Fruit fly (Drosophila melanogaster) whole organism, prepupa: ENCODE data around the gene scrib.

Experiments
- Blimp-1 ChIP-seq: fragments of 200-800 bp; sonication (Bioruptor generic); optimal IDR thresholded peaks from 3 replicates; lab custom pipeline; 2017; ENCODE audit warnings: missing biosample characterization, missing genetic modification characterization, mild to moderate bottlenecking, moderate library complexity, missing genetic modification reagents
- CG10631 ChIP-seq: fragments of 200-800 bp; sonication (Bioruptor generic); optimal IDR thresholded peaks from 2 replicates; lab custom pipeline; 2016; ENCODE audit warnings: missing biosample characterization, missing genetic modification characterization
- CG10669 ChIP-seq: fragments of 200-800 bp; sonication (Bioruptor generic); optimal IDR thresholded peaks from 3 replicates; lab custom pipeline; 2018; ENCODE audit warnings: missing biosample characterization, mild to moderate bottlenecking, missing genetic modification characterization, moderate library complexity
- CG11294 ChIP-seq: fragments of 200-800 bp; sonication (Bioruptor generic); IDR thresholded peaks from 2 replicates; pipeline ENCODE4 v1.3.6; 2022; ENCODE audit warnings: missing biosample characterization, missing genetic modification characterization
- CG11762 ChIP-seq: fragments of 200-800 bp; sonication (Bioruptor generic); optimal IDR thresholded peaks from 3 replicates; lab custom pipeline; 2016; ENCODE audit warnings: missing biosample characterization, missing genetic modification characterization; ENCODE audit not compliant: insufficient read depth
- CG11902 ChIP-seq: fragments of 200-800 bp; sonication (Bioruptor generic); optimal IDR thresholded peaks from 3 replicates; lab custom pipeline; 2016; ENCODE audit warnings: missing biosample characterization, missing genetic modification characterization
- CG15336 ChIP-seq: fragments of 200-800 bp; sonication (Bioruptor generic); IDR thresholded peaks from 2 replicates; pipeline ENCODE4 v1.3.6; 2022; ENCODE audit warnings: missing biosample characterization, missing genetic modification characterization
- CG1621 ChIP-seq: fragments of 200-800 bp; sonication (Bioruptor generic); optimal IDR thresholded peaks from 3 replicates; lab custom pipeline; 2018; ENCODE audit warnings: missing biosample characterization, mild to moderate bottlenecking, missing genetic modification characterization
- CG16779 ChIP-seq: fragments of 200-800 bp; sonication (Bioruptor generic); optimal IDR thresholded peaks from 3 replicates; lab custom pipeline; 2017; ENCODE audit warnings: missing biosample characterization, mild to moderate bottlenecking, missing genetic modification characterization
- CG3032 ChIP-seq: fragments of 200-800 bp; optimal IDR thresholded peaks from 2 replicates; lab custom pipeline; 2019; ENCODE audit warnings: missing biosample characterization, mild to moderate bottlenecking, missing genetic modification characterization, moderate library complexity
- CG34406 ChIP-seq: fragments of 200-800 bp; sonication (Bioruptor generic); optimal IDR thresholded peaks from 3 replicates; lab custom pipeline; 2016; ENCODE audit warnings: missing biosample characterization, missing genetic modification characterization
- CG3919 ChIP-seq: fragments of 200-800 bp; sonication (Bioruptor generic); optimal IDR thresholded peaks from 3 replicates; lab custom pipeline; 2016; ENCODE audit warnings: missing biosample characterization, missing genetic modification characterization
- CG4318 ChIP-seq: fragments of 200-800 bp; sonication (Bioruptor generic); optimal IDR thresholded peaks from 3 replicates; lab custom pipeline; 2017; ENCODE audit warnings: missing biosample characterization, mild to moderate bottlenecking, missing genetic modification characterization
- CG6276 ChIP-seq: fragments of 200-800 bp; sonication (Bioruptor generic); optimal IDR thresholded peaks from 2 replicates; lab custom pipeline; 2017; ENCODE audit warnings: missing biosample characterization, mild to moderate bottlenecking, missing genetic modification characterization
- CG6792 ChIP-seq: fragments of 200-800 bp; sonication (Bioruptor generic); optimal IDR thresholded peaks from 3 replicates; lab custom pipeline; 2016; ENCODE audit warnings: missing biosample characterization, missing genetic modification characterization
- CG6808 ChIP-seq: fragments of 200-800 bp; sonication (Bioruptor generic); optimal IDR thresholded peaks from 3 replicates; lab custom pipeline; 2017; ENCODE audit warnings: missing biosample characterization, missing genetic modification characterization, mild to moderate bottlenecking, moderate library complexity, missing genetic modification reagents
- CG6854 ChIP-seq: fragments of 200-800 bp; sonication (Bioruptor generic); optimal IDR thresholded peaks from 2 replicates; lab custom pipeline; 2017; ENCODE audit warnings: missing biosample characterization, mild to moderate bottlenecking, missing genetic modification characterization
- CG8119 ChIP-seq: fragments of 200-800 bp; sonication (Bioruptor generic); IDR thresholded peaks from 3 replicates; pipeline ENCODE4 v1.3.6; 2022; ENCODE audit warnings: missing biosample characterization, missing genetic modification characterization
- CG8319 ChIP-seq: fragments of 200-800 bp; sonication (Bioruptor generic); optimal IDR thresholded peaks from 3 replicates; lab custom pipeline; 2016; ENCODE audit warnings: missing biosample characterization, missing genetic modification characterization
- CG8632 ChIP-seq: fragments of 200-800 bp; sonication (Bioruptor generic); optimal IDR thresholded peaks from 3 replicates; lab custom pipeline; 2016; ENCODE audit warnings: missing biosample characterization, missing genetic modification characterization
- CG9139 ChIP-seq: fragments of 200-800 bp; sonication (Bioruptor generic); optimal IDR thresholded peaks from 3 replicates; lab custom pipeline; 2017; ENCODE audit warnings: missing biosample characterization, mild to moderate bottlenecking, missing genetic modification characterization
- Eip75B ChIP-seq: fragments of 200-800 bp; sonication (Bioruptor generic); optimal IDR thresholded peaks from 3 replicates; lab custom pipeline; 2016; ENCODE audit warnings: missing biosample characterization, missing genetic modification characterization
- Eip78C ChIP-seq: fragments of 200-800 bp; sonication (Bioruptor generic); peaks from one replicate; lab custom pipeline; 2016; ENCODE audit warnings: missing biosample characterization, missing genetic modification characterization
- Ets21C ChIP-seq: fragments of 200-800 bp; sonication (Bioruptor generic); optimal IDR thresholded peaks from 3 replicates; lab custom pipeline; 2016; ENCODE audit warnings: missing biosample characterization, missing genetic modification characterization
- Ets96B ChIP-seq: fragments of 200-800 bp; optimal IDR thresholded peaks from 2 replicates; lab custom pipeline; 2019; ENCODE audit warnings: missing biosample characterization, mild to moderate bottlenecking, missing genetic modification characterization, moderate library complexity
- Gug ChIP-seq: fragments of 200-800 bp; sonication (Bioruptor generic); IDR thresholded peaks from 2 replicates; pipeline ENCODE4 v1.3.6; 2022; ENCODE audit warnings: missing biosample characterization, missing genetic modification characterization
- Hr38 ChIP-seq: sonication (Bioruptor generic); optimal IDR thresholded peaks from 2 replicates; lab custom pipeline; 2016; ENCODE audit warnings: missing biosample characterization, missing genetic modification characterization
- Hr39 ChIP-seq: fragments of 200-800 bp; sonication (Bioruptor generic); optimal IDR thresholded peaks from 2 replicates; lab custom pipeline; 2016; ENCODE audit warnings: missing biosample characterization, missing genetic modification characterization
- Hr4 ChIP-seq: fragments of 200-800 bp; sonication (Bioruptor generic); optimal IDR thresholded peaks from 3 replicates; lab custom pipeline; 2016; ENCODE audit warnings: missing biosample characterization, missing genetic modification characterization
- Lpt ChIP-seq: fragments of 200-800 bp; sonication (Bioruptor generic); optimal IDR thresholded peaks from 3 replicates; lab custom pipeline; 2016; ENCODE audit warnings: missing biosample characterization, missing genetic modification characterization
- Met ChIP-seq: fragments of 200-800 bp; sonication (Bioruptor generic); optimal IDR thresholded peaks from 3 replicates; lab custom pipeline; 2016; ENCODE audit warnings: missing biosample characterization, missing genetic modification characterization
- OdsH ChIP-seq: fragments of 200-800 bp; sonication (Bioruptor generic); optimal IDR thresholded peaks from 3 replicates; lab custom pipeline; 2016; ENCODE audit warnings: missing biosample characterization, missing genetic modification characterization
- Smox ChIP-seq: fragments of 200-800 bp; sonication (Bioruptor generic); optimal IDR thresholded peaks from 3 replicates; lab custom pipeline; 2016; ENCODE audit warnings: missing biosample characterization, missing genetic modification characterization
- Sox102F ChIP-seq: fragments of 200-800 bp; sonication (Bioruptor generic); optimal IDR thresholded peaks from 2 replicates; lab custom pipeline; 2016; ENCODE audit warnings: missing biosample characterization, mild to moderate bottlenecking, missing genetic modification characterization
- Sox14 ChIP-seq: fragments of 200-800 bp; sonication (Bioruptor generic); optimal IDR thresholded peaks from 3 replicates; lab custom pipeline; 2016; ENCODE audit warnings: missing biosample characterization, missing genetic modification characterization
- Sox15 ChIP-seq: fragments of 200-800 bp; sonication (Bioruptor generic); optimal IDR thresholded peaks from 3 replicates; lab custom pipeline; 2016; ENCODE audit warnings: missing biosample characterization, missing genetic modification characterization
- achi ChIP-seq: fragments of 200-800 bp; sonication (Bioruptor generic); optimal IDR thresholded peaks from 3 replicates; lab custom pipeline; 2016; ENCODE audit warnings: missing biosample characterization, missing genetic modification characterization
- acj6 ChIP-seq: fragments of 200-800 bp; sonication (Bioruptor generic); optimal IDR thresholded peaks from 3 replicates; lab custom pipeline; 2016; ENCODE audit warnings: missing biosample characterization, missing genetic modification characterization
- cyc ChIP-seq: fragments of 200-800 bp; sonication (Bioruptor generic); optimal IDR thresholded peaks from 3 replicates; lab custom pipeline; 2016; ENCODE audit warnings: missing biosample characterization, missing genetic modification characterization
- dsx ChIP-seq: fragments of 200-800 bp; optimal IDR thresholded peaks from 3 replicates; lab custom pipeline; 2019; ENCODE audit warnings: missing biosample characterization, mild to moderate bottlenecking, missing genetic modification characterization, moderate library complexity; ENCODE audit not compliant: poor library complexity, severe bottlenecking
- eg ChIP-seq: fragments of 200-800 bp; sonication (Bioruptor generic); IDR thresholded peaks from 3 replicates; pipeline ENCODE4 v1.3.6; 2022; ENCODE audit warnings: missing biosample characterization, missing genetic modification characterization
- esn ChIP-seq: fragments of 200-800 bp; sonication (Bioruptor generic); optimal IDR thresholded peaks from 2 replicates; lab custom pipeline; 2016; ENCODE audit warnings: missing biosample characterization, mild to moderate bottlenecking, missing genetic modification characterization, moderate library complexity
- fd59A ChIP-seq: fragments of 200-800 bp; sonication (Bioruptor generic); optimal IDR thresholded peaks from 2 replicates; lab custom pipeline; 2017; ENCODE audit warnings: missing biosample characterization, mild to moderate bottlenecking, missing genetic modification characterization, missing genetic modification reagents
- fd85E ChIP-seq: fragments of 200-800 bp; sonication (Bioruptor generic); optimal IDR thresholded peaks from 3 replicates; lab custom pipeline; 2016; ENCODE audit warnings: missing biosample characterization, missing genetic modification characterization
- fkh ChIP-seq: fragments of 200-800 bp; sonication (Bioruptor generic); optimal IDR thresholded peaks from 3 replicates; lab custom pipeline; 2017; ENCODE audit warnings: missing biosample characterization, mild to moderate bottlenecking, missing genetic modification characterization, moderate library complexity
- lz ChIP-seq: fragments of 200-800 bp; sonication (Bioruptor generic); optimal IDR thresholded peaks from 3 replicates; lab custom pipeline; 2016; ENCODE audit warnings: missing biosample characterization, missing genetic modification characterization
- net ChIP-seq: fragments of 200-800 bp; sonication (Bioruptor generic); optimal IDR thresholded peaks from 3 replicates; lab custom pipeline; 2016; ENCODE audit warnings: missing biosample characterization, missing genetic modification characterization
- spab ChIP-seq: fragments of 200-800 bp; sonication (Bioruptor generic); optimal IDR thresholded peaks from 2 replicates; lab custom pipeline; 2017; ENCODE audit warnings: missing biosample characterization, mild to moderate bottlenecking, missing genetic modification characterization, missing genetic modification reagents
- ss ChIP-seq, 2 experiments: fragments of 200-800 bp; sonication (Bioruptor generic); optimal IDR thresholded peaks; 2 replicates in 1 of 2; 3 replicates in 1 of 2; lab custom pipeline; 2017 to 2018; ENCODE audit warnings: mild to moderate bottlenecking in 2 of 2, missing biosample characterization in 2 of 2, missing genetic modification characterization in 2 of 2, moderate library complexity in 1 of 2
- topi ChIP-seq: fragments of 200-800 bp; sonication (Bioruptor generic); optimal IDR thresholded peaks from 3 replicates; lab custom pipeline; 2016; ENCODE audit warnings: missing biosample characterization, missing genetic modification characterization
- vri ChIP-seq: fragments of 200-800 bp; sonication (Bioruptor generic); optimal IDR thresholded peaks from 3 replicates; lab custom pipeline; 2016; ENCODE audit warnings: missing biosample characterization, mild to moderate bottlenecking, missing genetic modification characterization

scrib gene

dm6 chr3R:26534805-26535416 is 1.2 kb upstream of the scrib start, which contains the start of gene plum:
plum (minus strand) TSS chr3R:26535217.
- no peak for TF ChIP-seq topi
- TF ChIP-seq Eip78C (GFP tag; lab: Kevin White, UChicago), result peak; percentile 70
- TF ChIP-seq acj6 (GFP tag; lab: Kevin White, UChicago), result no peak
- peak; percentile 69 for TF ChIP-seq CG6808 (GFP tag; lab: Kevin White, UChicago)
- peak; percentile 6 for TF ChIP-seq net
- no peak for TF ChIP-seq Sox15 (GFP tag; lab: Kevin White, UChicago)
- TF ChIP-seq CG8119, result peak; percentile 50; the same call in 2 of the 3 replicates
- TF ChIP-seq CG3919 (GFP tag; lab: Kevin White, UChicago), result peak; percentile 10
- no peak for TF ChIP-seq lz (GFP tag; lab: Kevin White, UChicago)
- TF ChIP-seq CG3032 (tag; lab: Kevin White, UChicago), result peak; percentile 8
- no peak for TF ChIP-seq achi (GFP tag; lab: Kevin White, UChicago)
- TF ChIP-seq Eip75B, result no peak
- TF ChIP-seq CG15336 (GFP tag; lab: Robert Waterston, UW), result 0 out of 2 replicates have a peak, but pooled peaks have one; percentile 27
- TF ChIP-seq CG16779 (tag; lab: Kevin White, UChicago), result peak; percentile 39
- TF ChIP-seq Smox (GFP tag; lab: Kevin White, UChicago), result no peak
- peak; percentile 45 for TF ChIP-seq Sox14 (GFP tag; lab: Kevin White, UChicago)
- peak; percentile 16 for TF ChIP-seq fd59A (GFP tag; lab: Kevin White, UChicago)
- TF ChIP-seq CG1621, result peak; percentile 15
- no peak for TF ChIP-seq CG6792 (GFP tag; lab: Kevin White, UChicago)
- no peak for TF ChIP-seq OdsH (GFP tag; lab: Kevin White, UChicago)
- no peak for TF ChIP-seq Sox102F
- no peak for TF ChIP-seq Hr39
- TF ChIP-seq cyc (GFP tag; lab: Kevin White, UChicago), result no peak
- peak; percentile 39 for TF ChIP-seq dsx (GFP tag; lab: Kevin White, UChicago)
- no peak for TF ChIP-seq CG11902
- TF ChIP-seq CG4318, result no peak
- peak; percentile 37 for TF ChIP-seq Blimp-1 (GFP tag; lab: Kevin White, UChicago)
- no peak for TF ChIP-seq spab (GFP tag; lab: Kevin White, UChicago)
- no peak for TF ChIP-seq CG8632
- no peak for TF ChIP-seq Hr4 (GFP tag; lab: Kevin White, UChicago)
- no peak for TF ChIP-seq CG11294 (GFP tag; lab: Robert Waterston, UW)
- peak; percentile 5 for TF ChIP-seq Met (GFP tag; lab: Kevin White, UChicago)
- TF ChIP-seq Lpt (GFP tag; lab: Kevin White, UChicago), result no peak
- TF ChIP-seq Ets96B (tag; lab: Kevin White, UChicago), result no peak
- TF ChIP-seq CG6854 (GFP tag; lab: Kevin White, UChicago), result peak; percentile 66
- peak; percentile 37 for TF ChIP-seq CG6276 (GFP tag; lab: Kevin White, UChicago)
- TF ChIP-seq CG10669 (GFP tag; lab: Kevin White, UChicago), result peak; percentile 36
- TF ChIP-seq fkh (GFP tag; lab: Kevin White, UChicago), result peak; percentile 3
- no peak for TF ChIP-seq fd85E (GFP tag; lab: Kevin White, UChicago)
- TF ChIP-seq vri (GFP tag; lab: Kevin White, UChicago), result peak; percentile 12
- peak; percentile 10 for TF ChIP-seq CG9139 (GFP tag; lab: Kevin White, UChicago)
- no peak for TF ChIP-seq CG11762 (GFP tag; lab: Kevin White, UChicago)
- TF ChIP-seq Gug (GFP tag; lab: Robert Waterston, UW), result no peak
- no peak for TF ChIP-seq CG8319 (GFP tag; lab: Kevin White, UChicago)
- TF ChIP-seq CG34406 (GFP tag; lab: Kevin White, UChicago), result no peak
- TF ChIP-seq ss (GFP tag; optimal IDR thresholded peaks at IDR 0.05; lab: Kevin White, UChicago), result peak in 1 of 2 experiments; percentile 51
- no peak for TF ChIP-seq Hr38 (GFP tag; lab: Kevin White, UChicago)
- TF ChIP-seq CG10631 (GFP tag; lab: Kevin White, UChicago), result no peak
- TF ChIP-seq esn, result no peak
- no peak for TF ChIP-seq Ets21C (GFP tag; lab: Kevin White, UChicago)
- peak; percentile 31; the same call in 1 of the 3 replicates for TF ChIP-seq eg (GFP tag; lab: Robert Waterston, UW)
